Fruit fly (Drosophila melanogaster): ENCODE data around the gene NdufV3.

DNA sequence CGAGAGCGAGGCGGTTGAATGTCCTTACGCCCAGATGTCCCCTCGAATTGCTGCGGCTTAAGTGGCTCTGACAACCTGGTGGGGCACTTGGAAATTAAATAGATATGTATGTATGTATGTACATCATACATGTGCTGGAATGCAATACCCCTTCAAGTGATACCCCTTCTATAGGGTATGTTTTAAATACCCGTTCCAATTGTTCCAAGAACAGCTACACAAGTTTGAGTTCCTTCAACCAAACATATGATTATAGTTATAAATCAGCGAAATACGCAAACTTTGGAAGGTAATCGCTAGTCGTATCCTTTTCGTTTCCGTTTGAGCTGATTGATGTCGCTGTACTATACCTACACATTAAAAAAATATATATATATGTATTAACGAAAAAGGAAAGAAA lies 33.7 kb downstream of the NdufV3 start:
- TF ChIP-seq CG13204 (GFP tag; optimal IDR thresholded peaks at IDR 0.05) (no peak), CG10348 (GFP tag; IDR thresholded peaks at IDR 0.05) (no peak), gl (tag; optimal IDR thresholded peaks at IDR 0.05) (no peak), CG9948 (tag; optimal IDR thresholded peaks at IDR 0.05) (no peak), CG4496 (GFP tag; IDR thresholded peaks at IDR 0.05) (no peak), EcR (GFP tag; optimal IDR thresholded peaks at IDR 0.05) (no peak), CG8159 (tag; optimal IDR thresholded peaks at IDR 0.05) (peak; percentile 33)
